Worm (Caenorhabditis elegans): ENCODE measurements around the gene ifta-2.

Gene ifta-2

DNA sequence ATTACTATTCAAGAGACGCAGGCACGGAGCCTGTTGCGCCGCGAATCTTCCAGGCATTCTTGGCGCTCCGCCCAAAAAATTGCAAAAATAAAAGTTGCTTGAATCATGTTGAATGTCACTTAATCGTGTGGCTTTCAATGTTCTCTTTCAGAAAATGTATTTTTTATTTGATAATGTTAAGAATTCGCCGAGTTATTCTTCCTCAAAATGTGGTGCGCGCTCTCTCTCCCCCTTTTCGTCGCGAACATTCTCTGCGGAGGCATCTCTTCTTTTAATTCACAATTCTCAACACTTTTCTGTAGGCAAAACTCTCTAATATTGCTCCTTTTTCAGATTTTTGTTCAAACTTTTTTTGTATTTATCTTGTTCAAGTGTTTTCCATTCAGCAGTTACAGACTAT, 23.5 kb downstream of the ifta-2 start (continued):
- TF ChIP-seq ceh-2 (tag; optimal IDR thresholded peaks at IDR 0.05) (peak; percentile 71), ceh-22 (tag; optimal IDR thresholded peaks at IDR 0.05) (no peak), hlh-8 (tag; optimal IDR thresholded peaks at IDR 0.05) (peak; percentile 42), npax-4 (tag; optimal IDR thresholded peaks at IDR 0.05) (no peak), lim-6 (tag; optimal IDR thresholded peaks at IDR 0.05) (peak; percentile 80), mec-3 (tag; optimal IDR thresholded peaks at IDR 0.05; ENCODE audit: borderline replicate concordance) (peak; percentile 15), hlh-15 (tag; optimal IDR thresholded peaks at IDR 0.05) (peak; percentile 40), unc-86 (tag; optimal IDR thresholded peaks at IDR 0.05) (peak; percentile 92), pat-9 (tag; optimal IDR thresholded peaks at IDR 0.05) (peak; percentile 81), rnt-1 (tag; optimal IDR thresholded peaks at IDR 0.05) (peak; percentile 91), unc-55 (GFP tag; optimal IDR thresholded peaks at IDR 0.05) (peak; percentile 89), gmeb-2 (tag; optimal IDR thresholded peaks at IDR 0.05) (peak; percentile 60), unc-42 (tag; optimal IDR thresholded peaks at IDR 0.05) (peak; percentile 98), T23F11.4 (GFP tag; optimal IDR thresholded peaks at IDR 0.05) (peak; percentile 73), elt-4 (tag; optimal IDR thresholded peaks at IDR 0.05) (no peak), ceh-30 (tag; optimal IDR thresholded peaks at IDR 0.05) (peak; percentile 6), tbx-7 (tag; optimal IDR thresholded peaks at IDR 0.05) (peak; percentile 35), ceh-45 (GFP tag; IDR thresholded peaks at IDR 0.05) (no peak), K09A11.1 (tag; optimal IDR thresholded peaks at IDR 0.05; ENCODE audit: insufficient read depth) (peak; percentile 78), zip-5 (tag; optimal IDR thresholded peaks at IDR 0.05) (no peak), lin-11 (tag; optimal IDR thresholded peaks at IDR 0.05) (peak; percentile 3)

- TF ChIP-seq hlh-8 (tag; optimal IDR thresholded peaks at IDR 0.05) (no peak), fkh-6 (tag; optimal IDR thresholded peaks at IDR 0.05) (no peak), hlh-6 (tag; optimal IDR thresholded peaks at IDR 0.05) (no peak), T23F11.4 (GFP tag; optimal IDR thresholded peaks at IDR 0.05) (no peak), ceh-9 (tag; optimal IDR thresholded peaks at IDR 0.05) (no peak), eyg-1 (tag; optimal IDR thresholded peaks at IDR 0.05) (no peak), elt-2 (tag; optimal IDR thresholded peaks at IDR 0.05) (no peak), ttx-3 (tag; optimal IDR thresholded peaks at IDR 0.05) (no peak), pqm-1 (tag; optimal IDR thresholded peaks at IDR 0.05) (no peak), ceh-45 (GFP tag; IDR thresholded peaks at IDR 0.05) (no peak)
Observed at ce11 chrIV:17277459-17278173, 24.2 kb downstream of the ifta-2 start.

DNA sequence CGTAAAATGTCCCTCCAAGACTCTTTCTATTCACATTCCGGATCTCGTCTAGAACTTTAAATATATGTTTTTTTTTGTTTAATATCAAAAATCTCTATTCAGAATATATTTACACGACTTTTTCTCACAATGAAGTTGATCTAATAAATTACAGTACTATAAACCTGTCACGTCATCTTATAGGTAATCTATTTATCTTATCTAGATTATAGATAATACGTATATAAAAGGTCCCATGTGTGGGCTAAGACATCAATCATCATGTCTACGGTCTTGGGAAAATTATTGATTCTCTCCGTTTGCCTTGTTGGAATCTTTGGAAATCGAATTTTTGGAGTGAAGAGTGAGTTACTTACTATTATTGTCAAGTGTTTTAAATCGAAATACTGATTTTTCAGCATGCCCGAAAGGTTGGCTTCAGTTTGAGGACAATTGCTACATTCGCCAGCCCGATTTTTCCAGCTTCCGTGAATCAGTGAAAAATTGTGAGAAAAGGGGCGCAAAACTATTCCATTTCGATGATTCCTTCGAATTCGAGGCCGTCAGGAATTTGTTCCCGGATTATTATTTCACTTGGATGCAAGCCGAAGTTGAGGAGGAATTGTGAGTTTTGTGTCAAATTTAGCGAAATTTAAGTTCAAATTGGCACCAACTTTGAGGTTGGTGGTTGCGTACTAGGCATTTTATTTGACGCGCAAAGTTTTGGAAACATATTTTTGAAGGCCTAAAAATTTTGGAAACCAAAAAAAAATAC, 25.0 kb downstream of the ifta-2 start, which contains the start of gene clec-196:
Gene clec-196 (plus strand): TSS at position 252 of the 754 bp plus-strand sequence.
- peak; percentile 74 for TF ChIP-seq unc-55 (GFP tag; optimal IDR thresholded peaks at IDR 0.05)
- no peak for TF ChIP-seq rnt-1 (tag; optimal IDR thresholded peaks at IDR 0.05)

ce11 chrIV:17275281-17275680, 26.6 kb downstream of the ifta-2 start, which contains the start of gene lhfp-4:
Gene lhfp-4, plus strand, starts transcription at chrIV:17275581.
- TF ChIP-seq C38D4.7 (GFP tag; optimal IDR thresholded peaks at IDR 0.05): no peak
- no peak for TF ChIP-seq Y22D7AL.16 (tag; optimal IDR thresholded peaks at IDR 0.05)
- no peak for TF ChIP-seq ceh-14 (tag; optimal IDR thresholded peaks at IDR 0.05)
- no peak for TF ChIP-seq unc-55 (GFP tag; optimal IDR thresholded peaks at IDR 0.05)
- no peak for TF ChIP-seq ceh-24 (tag; optimal IDR thresholded peaks at IDR 0.05)
- TF ChIP-seq pax-1 (tag; optimal IDR thresholded peaks at IDR 0.05): peak; percentile 90
